Worm (Caenorhabditis elegans): Measurements from ENCODE around the gene dot-1.3.

DNA sequence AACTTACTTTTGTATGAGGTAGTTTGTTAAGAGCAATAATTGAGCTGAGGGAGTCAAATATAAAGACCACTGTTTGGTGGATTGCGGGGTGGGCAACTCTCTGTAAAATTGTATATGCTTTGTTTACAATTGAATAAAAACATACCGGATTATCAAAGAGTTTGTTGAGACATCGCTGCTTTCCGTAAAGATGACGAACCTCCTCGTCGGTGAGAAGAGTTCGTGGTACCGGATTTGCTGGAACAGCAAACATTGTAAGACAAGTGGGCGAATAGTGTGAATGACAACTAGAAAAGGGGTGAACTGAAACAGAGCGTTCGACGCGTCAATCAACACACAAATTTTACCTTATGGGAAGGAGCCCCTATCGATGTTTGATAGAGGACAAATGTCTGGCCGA, 6.3 kb downstream of the dot-1.3 start, which contains the start of gene W06D11.2:
- TF ChIP-seq fkh-10 (GFP tag; optimal IDR thresholded peaks at IDR 0.05) (no peak), ceh-9 (tag; optimal IDR thresholded peaks at IDR 0.05) (no peak), Y22D7AL.16 (tag; optimal IDR thresholded peaks at IDR 0.05) (no peak), ceh-22 (tag; optimal IDR thresholded peaks at IDR 0.05) (no peak), ceh-18 (tag; optimal IDR thresholded peaks at IDR 0.05) (no peak)
